Worm (Caenorhabditis elegans): ENCODE measurements around the gene agl-1.

DNA sequence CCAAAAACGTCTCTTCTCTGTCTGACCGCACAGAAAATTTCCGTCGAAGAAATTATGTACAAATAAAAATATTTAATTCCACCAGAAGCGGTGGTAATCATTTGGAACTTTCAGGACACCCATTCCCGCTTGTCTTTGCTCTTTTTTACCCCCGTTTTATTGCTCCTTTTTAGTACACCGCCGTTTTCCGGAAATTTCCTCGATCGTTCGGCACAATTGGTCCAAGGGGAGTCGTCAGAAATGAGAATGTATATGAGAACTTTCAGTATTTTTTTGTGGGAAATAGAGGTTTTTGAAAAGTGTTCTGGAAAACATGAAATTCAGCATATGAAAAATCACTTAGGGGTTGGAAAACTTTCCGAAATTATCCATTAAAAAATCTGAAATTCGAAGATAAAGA lies 22.9 kb upstream of the agl-1 start:
- TF ChIP-seq mdl-1 (tag; optimal IDR thresholded peaks at IDR 0.05) (no peak), Y116A8C.19 (tag; optimal IDR thresholded peaks at IDR 0.05; ENCODE audit: borderline replicate concordance) (no peak), hpl-2 (GFP tag; optimal IDR thresholded peaks at IDR 0.05) (no peak), pag-3 (tag; optimal IDR thresholded peaks at IDR 0.05; ENCODE audit: borderline replicate concordance, insufficient read depth) (no peak), hlh-4 (tag; optimal IDR thresholded peaks at IDR 0.05) (no peak), unc-62 (GFP tag; optimal IDR thresholded peaks at IDR 0.05) (no peak), lin-39 (tag; optimal IDR thresholded peaks at IDR 0.05) (no peak), ces-1 (GFP tag; optimal IDR thresholded peaks at IDR 0.05) (no peak), elt-3 (tag; optimal IDR thresholded peaks at IDR 0.05) (no peak), dpl-1 (GFP tag; optimal IDR thresholded peaks at IDR 0.05) (no peak)

All from whole organism, L1 larva.